Worm (Caenorhabditis elegans): ENCODE results near the gene tmed-1.
A peak's percentile ranks its signal among the peaks of the same experiment; 100 is the strongest.

The tmed-1 gene

ce11 chrIV:12121076-12121475, 43.1 kb upstream of the tmed-1 start, which contains the start of the genes ddb-1 and M18.6 (continued):
- TF ChIP-seq Y53G8AR.9 (GFP tag; conservative IDR thresholded peaks at IDR 0.05) (no peak), rec-8 (tag; optimal IDR thresholded peaks at IDR 0.05) (no peak), nfya-2 (GFP tag; IDR thresholded peaks at IDR 0.05) (no peak), gei-17 (GFP tag; optimal IDR thresholded peaks at IDR 0.05) (no peak), F37B4.10 (GFP tag; IDR thresholded peaks at IDR 0.05) (no peak), aptf-2 (GFP tag; conservative IDR thresholded peaks at IDR 0.05) (no peak), lsl-1 (GFP tag; optimal IDR thresholded peaks at IDR 0.05) (peak; percentile 52), die-1 (tag; optimal IDR thresholded peaks at IDR 0.05) (no peak), efl-1 (GFP tag; optimal IDR thresholded peaks at IDR 0.05) (peak; percentile 77), Y53F4B.3 (GFP tag; IDR thresholded peaks at IDR 0.05) (no peak), him-1 (tag; optimal IDR thresholded peaks at IDR 0.05) (no peak), mel-28 (tag; optimal IDR thresholded peaks at IDR 0.05; ENCODE audit: borderline replicate concordance) (no peak), Y67H2A.10 (GFP tag; conservative IDR thresholded peaks at IDR 0.05) (no peak), ceh-91 (GFP tag; IDR thresholded peaks at IDR 0.05) (no peak), sea-2 (GFP tag; IDR thresholded peaks at IDR 0.05) (no peak), B0336.3 (GFP tag; IDR thresholded peaks at IDR 0.05) (no peak), lir-1 (GFP tag; conservative IDR thresholded peaks at IDR 0.05) (no peak), aptf-3 (GFP tag; IDR thresholded peaks at IDR 0.05) (no peak), ama-1 (optimal IDR thresholded peaks at IDR 0.05) (no peak), ama-1 (GFP tag; optimal IDR thresholded peaks at IDR 0.05) (no peak), F49E8.2 (tag; optimal IDR thresholded peaks at IDR 0.05; ENCODE audit: insufficient read depth) (no peak), mcd-1 (GFP tag; IDR thresholded peaks at IDR 0.05) (peak; percentile 72), Y79H2A.3 (GFP tag; conservative IDR thresholded peaks at IDR 0.05) (no peak), snpc-3.4 (tag; optimal IDR thresholded peaks at IDR 0.05) (no peak), ets-4 (GFP tag; optimal IDR thresholded peaks at IDR 0.05) (no peak), nhr-179 (tag; optimal IDR thresholded peaks at IDR 0.05) (no peak), nhr-80 (tag; optimal IDR thresholded peaks at IDR 0.05) (no peak)

- TF ChIP-seq ztf-6 (GFP tag; IDR thresholded peaks at IDR 0.05) (no peak), F33H1.4 (GFP tag; IDR thresholded peaks at IDR 0.05) (no peak), C06A6.2 (GFP tag; conservative IDR thresholded peaks at IDR 0.05) (no peak), lin-26 (GFP tag; IDR thresholded peaks at IDR 0.05) (no peak), madf-8 (GFP tag; conservative IDR thresholded peaks at IDR 0.05) (no peak)
Measured at ce11 chrIV:12120536-12120935, 42.6 kb upstream of the tmed-1 start.

ce11 chrIV:12114498-12114897, 36.5 kb upstream of the tmed-1 start:
- peak; percentile 66 for TF ChIP-seq hmg-1.2 (GFP tag; IDR thresholded peaks at IDR 0.05)
- TF ChIP-seq rpc-1 (optimal IDR thresholded peaks at IDR 0.05), result no peak
- TF ChIP-seq rpc-1 (tag; optimal IDR thresholded peaks at IDR 0.05), result no peak
- TF ChIP-seq cebp-2 (GFP tag; IDR thresholded peaks at IDR 0.05), result 0 out of 2 replicates have a peak, but pooled peaks have one; percentile 23

- TF ChIP-seq snpc-4 (GFP tag; optimal IDR thresholded peaks at IDR 0.05), result no peak
- TF ChIP-seq snpc-4 (tag; optimal IDR thresholded peaks at IDR 0.05), result no peak
- no peak for TF ChIP-seq F39B2.1 (GFP tag; IDR thresholded peaks at IDR 0.05)
- TF ChIP-seq efl-1 (GFP tag; optimal IDR thresholded peaks at IDR 0.05), result no peak
Measured at ce11 chrIV:12113056-12113455, 35.1 kb upstream of the tmed-1 start.
